Worm (Caenorhabditis elegans): ENCODE data around the gene adss-1.
A peak's percentile ranks its signal among the peaks of the same experiment; 100 is the strongest.

adss-1 gene

ce11 chrV:4823323-4823682, at the start of gene adss-1:
adss-1 (minus strand) TSS chrV:4823423.
- no peak for TF ChIP-seq dao-5 (tag; optimal IDR thresholded peaks at IDR 0.05)
- TF ChIP-seq W03F9.2 (tag; optimal IDR thresholded peaks at IDR 0.05), result no peak
- no peak for TF ChIP-seq him-1 (tag; optimal IDR thresholded peaks at IDR 0.05)

DNA sequence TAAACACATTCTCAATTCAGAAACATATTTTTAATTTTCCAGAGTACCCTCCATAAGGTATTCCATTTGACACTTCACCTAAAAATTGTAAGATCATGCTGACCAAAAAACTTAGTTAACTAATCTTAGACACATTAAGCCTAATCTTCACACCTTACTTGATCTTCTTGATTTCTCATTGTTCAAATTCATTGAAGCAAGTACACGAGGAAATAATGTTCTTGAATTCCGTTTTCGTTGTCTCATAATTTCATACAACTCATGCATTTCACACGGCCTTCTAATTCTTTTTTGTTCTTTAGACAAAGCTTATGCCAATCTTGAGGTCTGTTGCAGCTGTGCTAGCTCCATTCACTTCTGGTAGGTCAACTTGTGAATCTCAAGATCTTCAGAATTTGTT, 48.8 kb upstream of the adss-1 start, which contains the start of gene srd-33:
Gene srd-33, plus strand, starts transcription at position 301 of the 400 bp plus-strand sequence.
- no peak for TF ChIP-seq him-1 (tag; optimal IDR thresholded peaks at IDR 0.05)
- no peak for TF ChIP-seq W03F9.2 (tag; optimal IDR thresholded peaks at IDR 0.05)
- TF ChIP-seq dao-5 (tag; optimal IDR thresholded peaks at IDR 0.05), result no peak

ce11 chrV:4870627-4871026, 47.4 kb upstream of the adss-1 start:
- TF ChIP-seq him-1 (tag; optimal IDR thresholded peaks at IDR 0.05) (no peak), dao-5 (tag; optimal IDR thresholded peaks at IDR 0.05) (no peak), W03F9.2 (tag; optimal IDR thresholded peaks at IDR 0.05) (no peak)

DNA sequence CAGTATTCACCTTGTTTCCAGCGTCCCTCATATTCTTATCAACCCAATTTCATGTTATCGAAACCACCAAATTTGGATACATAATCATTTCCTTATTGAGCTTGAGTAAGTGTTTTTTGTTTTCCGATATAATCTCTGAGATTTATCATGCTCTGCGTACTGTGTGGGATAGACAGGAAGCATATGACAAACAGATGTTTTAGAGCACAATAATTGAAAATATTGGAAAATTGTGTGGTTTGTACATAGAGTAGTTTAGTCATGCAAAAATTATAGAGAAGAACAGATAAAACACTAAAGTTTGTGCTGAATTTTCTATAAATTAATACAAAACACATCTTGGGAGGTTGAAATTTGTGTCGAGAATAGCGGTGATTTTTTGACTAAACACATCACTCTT, 45.5 kb upstream of the adss-1 start:
- no peak for TF ChIP-seq dao-5 (tag; optimal IDR thresholded peaks at IDR 0.05)
- TF ChIP-seq W03F9.2 (tag; optimal IDR thresholded peaks at IDR 0.05), result no peak
- no peak for TF ChIP-seq him-1 (tag; optimal IDR thresholded peaks at IDR 0.05)

- no peak for TF ChIP-seq him-1 (tag; optimal IDR thresholded peaks at IDR 0.05)
- TF ChIP-seq dao-5 (tag; optimal IDR thresholded peaks at IDR 0.05), result no peak
- TF ChIP-seq W03F9.2 (tag; optimal IDR thresholded peaks at IDR 0.05), result no peak
Observed at ce11 chrV:4867535-4867934, 44.3 kb upstream of the adss-1 start.

- TF ChIP-seq W03F9.2 (tag; optimal IDR thresholded peaks at IDR 0.05) (no peak), him-1 (tag; optimal IDR thresholded peaks at IDR 0.05) (no peak), dao-5 (tag; optimal IDR thresholded peaks at IDR 0.05) (no peak)
Observed at ce11 chrV:4865364-4865763, 42.1 kb upstream of the adss-1 start, which contains the start of gene srd-32. srd-32 (plus strand) TSS chrV:4865664.

DNA sequence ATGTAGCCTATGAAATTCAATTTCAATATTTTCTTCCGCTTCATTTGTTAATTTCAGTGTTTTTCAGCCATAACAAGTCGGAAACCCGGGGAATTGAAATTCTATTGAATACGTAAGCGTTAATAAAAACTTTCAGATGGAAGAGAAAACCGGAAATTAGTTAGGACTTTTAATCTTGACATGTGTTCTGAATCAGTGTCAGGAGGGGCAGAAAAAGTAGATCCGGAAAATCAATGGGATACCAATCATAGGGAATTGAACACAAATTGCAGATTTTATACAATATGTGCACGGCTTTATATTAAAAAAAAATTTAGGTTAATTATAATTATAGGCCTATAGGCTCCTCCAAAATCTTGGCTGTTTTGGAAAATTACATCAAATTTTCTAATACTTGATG, 41.1 kb upstream of the adss-1 start:
- TF ChIP-seq dao-5 (tag; optimal IDR thresholded peaks at IDR 0.05), result no peak
- TF ChIP-seq W03F9.2 (tag; optimal IDR thresholded peaks at IDR 0.05), result no peak
- TF ChIP-seq him-1 (tag; optimal IDR thresholded peaks at IDR 0.05), result no peak

DNA sequence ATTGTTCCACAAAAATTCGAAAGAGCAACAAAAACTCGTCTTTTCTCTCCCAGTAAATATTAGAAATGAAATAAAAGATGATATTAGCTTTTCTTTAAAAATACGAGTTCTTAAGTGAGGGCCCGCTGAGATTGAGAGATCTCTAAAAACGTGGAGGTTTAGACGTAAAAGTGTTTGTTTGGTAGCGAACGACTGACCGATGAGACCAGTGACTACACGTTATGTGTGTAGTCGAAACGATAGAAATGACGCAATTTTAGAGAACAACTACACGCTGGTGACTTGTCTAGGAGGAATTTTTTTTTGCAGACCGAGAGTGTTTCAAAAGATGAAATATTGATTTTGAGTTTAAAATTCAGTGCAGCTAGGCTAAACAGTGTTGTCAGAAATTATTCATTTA, 39.5 kb upstream of the adss-1 start, which contains the start of gene C37H5.13:
Gene C37H5.13, minus strand, starts transcription at position 229 of the 400 bp plus-strand sequence.
- TF ChIP-seq W03F9.2 (tag; optimal IDR thresholded peaks at IDR 0.05) (no peak), him-1 (tag; optimal IDR thresholded peaks at IDR 0.05) (no peak), dao-5 (tag; optimal IDR thresholded peaks at IDR 0.05) (no peak)

DNA sequence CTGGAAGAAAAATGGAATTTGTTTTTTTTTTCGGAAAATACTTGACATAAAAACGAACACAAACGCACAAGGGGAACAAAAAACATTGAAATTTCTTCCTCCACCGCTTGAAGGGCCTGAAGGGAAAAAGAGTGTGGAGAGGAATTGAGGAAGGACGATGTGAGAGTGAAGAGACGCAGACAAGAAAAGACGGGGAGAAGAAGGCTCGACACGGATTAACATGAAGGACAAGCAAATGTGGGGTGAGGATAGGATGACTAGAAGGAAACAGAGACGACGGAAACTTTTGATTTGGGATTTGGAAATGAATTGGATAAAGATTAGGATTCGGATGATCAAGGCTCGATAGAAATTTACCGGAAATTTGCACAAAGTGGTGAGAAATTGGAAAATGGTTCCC, 37.3 kb upstream of the adss-1 start:
- TF ChIP-seq W03F9.2 (tag; optimal IDR thresholded peaks at IDR 0.05) (no peak), dao-5 (tag; optimal IDR thresholded peaks at IDR 0.05) (no peak), him-1 (tag; optimal IDR thresholded peaks at IDR 0.05) (no peak)

ce11 chrV:4857561-4857960, 34.3 kb upstream of the adss-1 start:
- TF ChIP-seq him-1 (tag; optimal IDR thresholded peaks at IDR 0.05), result no peak
- no peak for TF ChIP-seq dao-5 (tag; optimal IDR thresholded peaks at IDR 0.05)
- no peak for TF ChIP-seq W03F9.2 (tag; optimal IDR thresholded peaks at IDR 0.05)

DNA sequence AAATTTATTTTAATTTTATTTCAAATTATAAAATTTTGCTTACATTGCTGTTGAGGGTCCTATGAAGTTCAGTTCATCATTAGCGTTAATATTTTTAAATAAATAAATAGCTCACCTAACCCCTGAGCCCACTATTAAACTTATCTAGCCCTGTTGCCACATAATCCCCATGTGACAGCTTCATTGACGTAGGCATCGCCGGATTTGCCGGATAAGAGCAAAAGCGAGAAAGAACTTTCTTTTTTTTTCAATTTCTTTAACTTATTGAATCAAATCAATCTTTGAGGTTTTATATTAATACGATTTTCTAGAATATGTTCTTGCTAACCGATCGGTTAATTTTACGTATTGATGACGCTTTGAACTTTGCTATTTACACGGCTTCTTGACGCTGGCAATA, 28.7 kb upstream of the adss-1 start:
- TF ChIP-seq him-1 (tag; optimal IDR thresholded peaks at IDR 0.05) (no peak), dao-5 (tag; optimal IDR thresholded peaks at IDR 0.05) (no peak), W03F9.2 (tag; optimal IDR thresholded peaks at IDR 0.05) (no peak)

ce11 chrV:4851138-4851537, 27.9 kb upstream of the adss-1 start, which contains the start of gene nex-4:
nex-4 (plus strand) TSS chrV:4851438.
- TF ChIP-seq him-1 (tag; optimal IDR thresholded peaks at IDR 0.05), result no peak
- no peak for TF ChIP-seq W03F9.2 (tag; optimal IDR thresholded peaks at IDR 0.05)
- TF ChIP-seq dao-5 (tag; optimal IDR thresholded peaks at IDR 0.05), result no peak

- TF ChIP-seq W03F9.2 (tag; optimal IDR thresholded peaks at IDR 0.05) (no peak), him-1 (tag; optimal IDR thresholded peaks at IDR 0.05) (no peak), dao-5 (tag; optimal IDR thresholded peaks at IDR 0.05) (no peak)
Observed at ce11 chrV:4850446-4850845, 27.2 kb upstream of the adss-1 start.

DNA sequence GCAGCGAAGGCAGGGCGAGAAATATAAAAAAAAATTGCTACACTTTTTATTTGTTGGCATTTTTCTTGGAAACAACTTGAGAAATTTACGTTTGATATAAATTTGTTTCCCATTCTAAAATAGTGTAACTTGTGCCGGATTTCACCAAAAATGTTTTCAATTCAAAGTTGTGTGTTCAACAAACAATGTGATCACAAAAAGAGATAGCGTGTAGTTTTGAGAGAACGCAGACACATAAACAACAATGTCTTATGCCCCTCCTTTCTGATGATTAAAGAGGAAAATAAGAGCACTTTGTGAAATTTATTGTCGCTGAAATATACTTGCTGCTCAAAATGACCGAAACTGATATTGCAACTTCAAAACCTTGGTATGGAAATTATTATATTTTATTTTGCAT, 24.2 kb upstream of the adss-1 start, which contains the start of gene abhd-5.1:
Gene abhd-5.1, plus strand, starts transcription at position 230 of the 400 bp plus-strand sequence.
- TF ChIP-seq W03F9.2 (tag; optimal IDR thresholded peaks at IDR 0.05) (peak; percentile 20), dao-5 (tag; optimal IDR thresholded peaks at IDR 0.05) (no peak)

DNA sequence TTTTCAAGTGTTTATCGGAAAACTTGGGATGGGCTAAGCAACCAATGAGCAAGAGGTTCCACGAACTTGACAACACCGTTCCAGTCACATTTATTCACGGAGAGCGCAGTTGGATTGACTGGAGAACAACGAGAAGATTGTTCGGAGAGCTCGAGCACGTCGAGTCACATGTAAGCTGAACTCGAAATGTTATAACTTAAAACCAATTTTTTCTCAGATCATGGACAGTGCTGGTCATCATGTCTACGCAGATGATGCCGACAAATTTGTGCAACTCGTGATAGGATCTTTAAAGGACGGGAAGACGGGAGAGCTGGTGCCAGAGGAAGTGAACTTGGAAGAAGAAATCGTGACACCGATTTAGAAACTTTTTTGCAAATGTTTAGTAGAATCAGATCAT, 23.3 kb upstream of the adss-1 start:
- TF ChIP-seq dao-5 (tag; optimal IDR thresholded peaks at IDR 0.05) (no peak), W03F9.2 (tag; optimal IDR thresholded peaks at IDR 0.05) (no peak), him-1 (tag; optimal IDR thresholded peaks at IDR 0.05) (no peak)
